Fruit fly (Drosophila melanogaster) whole organism, embryonic: ENCODE measurements around the gene CG14778.

ENCODE experiments used
- CG10321 ChIP-seq: fragments of 200-800 bp; sonication (Bioruptor generic); IDR thresholded peaks from 2 replicates; pipeline ENCODE4 v1.3.6; 2022; ENCODE audit warnings: missing biosample characterization, missing genetic modification characterization
- CG12942 ChIP-seq: fragments of 200-800 bp; sonication (Bioruptor generic); optimal IDR thresholded peaks from 3 replicates; lab custom pipeline; 2016; ENCODE audit warnings: missing biosample characterization, missing genetic modification characterization
- CG15011 ChIP-seq: fragments of 200-800 bp; sonication (Bioruptor generic); optimal IDR thresholded peaks from 3 replicates; lab custom pipeline; 2018; ENCODE audit warnings: missing biosample characterization, mild to moderate bottlenecking, missing genetic modification characterization
- CG30431 ChIP-seq: fragments of 200-800 bp; sonication (Bioruptor generic); optimal IDR thresholded peaks from 2 replicates; lab custom pipeline; 2017; ENCODE audit warnings: missing biosample characterization, missing genetic modification characterization
- Dad ChIP-seq: fragments of 200-800 bp; sonication (Bioruptor generic); optimal IDR thresholded peaks from 3 replicates; lab custom pipeline; 2016; ENCODE audit warnings: missing biosample characterization, missing genetic modification characterization
- Dbx ChIP-seq: fragments of 200-800 bp; sonication (Bioruptor generic); IDR thresholded peaks from 3 replicates; pipeline ENCODE4 v1.3.6; 2022; ENCODE audit warnings: missing biosample characterization, missing genetic modification characterization
- Eip74EF ChIP-seq, 2 experiments: fragments of 200-800 bp in 1 of 2; fragments of >200 bp in 1 of 2; sonication (Bioruptor generic) in 1 of 2; optimal IDR thresholded peaks; 2 replicates each; lab custom pipeline; 2017 to 2019; ENCODE audit warnings: missing biosample characterization in 2 of 2, missing genetic modification characterization in 2 of 2, mild to moderate bottlenecking in 1 of 2, moderate library complexity in 1 of 2
- chn ChIP-seq: fragments of 200-800 bp; sonication (Bioruptor generic); optimal IDR thresholded peaks from 2 replicates; lab custom pipeline; 2016; ENCODE audit warnings: missing biosample characterization, missing genetic modification characterization
- insv ChIP-seq, 2 experiments: fragments of 200-800 bp; sonication (Bioruptor generic); optimal IDR thresholded peaks; 3 replicates each; lab custom pipeline; 2016 to 2018; ENCODE audit warnings: missing biosample characterization in 2 of 2, missing genetic modification characterization in 2 of 2
- mld ChIP-seq: fragments of 200-800 bp; sonication (Bioruptor generic); IDR thresholded peaks from 3 replicates; pipeline ENCODE4 v1.3.6; 2022; ENCODE audit warnings: missing biosample characterization, missing genetic modification characterization; ENCODE audit not compliant: partially characterized antibody
- pnt ChIP-seq: fragments of 200-800 bp; sonication (Bioruptor generic); optimal IDR thresholded peaks from 3 replicates; lab custom pipeline; 2016; ENCODE audit warnings: missing biosample characterization, missing genetic modification characterization
- sens ChIP-seq: fragments of 200-800 bp; sonication (Bioruptor generic); peaks from one replicate; lab custom pipeline; 2016; ENCODE audit warnings: missing biosample characterization, missing genetic modification characterization
- stwl ChIP-seq: fragments of 200-800 bp; sonication (Bioruptor generic); optimal IDR thresholded peaks from 3 replicates; lab custom pipeline; 2018; ENCODE audit warnings: missing biosample characterization, mild to moderate bottlenecking, missing genetic modification characterization, moderate library complexity
- tna ChIP-seq: fragments of 200-800 bp; sonication (Bioruptor generic); IDR thresholded peaks from 2 replicates; pipeline ENCODE4 v1.3.6; 2022; ENCODE audit warnings: missing biosample characterization, missing genetic modification characterization; ENCODE audit not compliant: partially characterized antibody

DNA sequence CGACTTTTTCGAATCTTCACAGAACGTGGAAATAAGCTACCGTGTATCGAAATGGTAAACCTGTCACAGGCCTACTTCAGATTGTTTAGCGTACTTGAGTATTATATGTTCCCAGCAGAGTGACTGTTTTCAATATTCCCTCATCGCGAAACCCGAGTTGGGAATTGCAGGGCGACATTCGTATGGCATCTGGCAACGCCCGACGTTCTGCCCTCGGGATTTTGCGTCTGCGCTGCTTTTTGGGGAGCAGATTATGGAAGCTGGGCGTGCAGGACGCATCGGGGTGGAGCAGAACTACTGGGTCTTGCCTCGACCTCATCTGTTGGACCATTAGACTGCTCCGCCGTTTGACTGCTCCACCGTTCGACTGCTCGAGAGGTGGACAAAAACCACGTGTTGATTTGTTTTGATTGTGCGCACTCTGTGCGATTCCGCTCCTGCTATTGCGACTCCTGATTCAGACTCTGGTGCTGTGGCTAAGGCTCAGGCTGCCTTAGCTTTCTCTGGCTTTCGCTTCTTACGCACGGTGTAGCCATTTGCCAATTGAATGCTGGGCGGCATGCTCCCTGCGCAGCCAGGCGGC is 41.0 kb downstream of the CG14778 start:
- no peak for TF ChIP-seq CG15011 (GFP tag; lab: Kevin White, UChicago)
- no peak for TF ChIP-seq CG12942 (GFP tag; lab: Kevin White, UChicago)
- TF ChIP-seq chn (GFP tag; lab: Kevin White, UChicago), result no peak
- TF ChIP-seq stwl (tag; lab: Kevin White, UChicago), result no peak
- TF ChIP-seq pnt (GFP tag; lab: Kevin White, UChicago), result no peak
- no peak for TF ChIP-seq insv (GFP tag; optimal IDR thresholded peaks at IDR 0.05; lab: Kevin White, UChicago)
- TF ChIP-seq sens (GFP tag; lab: Kevin White, UChicago), result no peak
- TF ChIP-seq Dad (GFP tag; lab: Kevin White, UChicago), result no peak
- TF ChIP-seq CG30431 (GFP tag; lab: Kevin White, UChicago), result no peak
- no peak for TF ChIP-seq tna (GFP tag; lab: Robert Waterston, UW)
- TF ChIP-seq CG10321 (GFP tag; lab: Robert Waterston, UW), result no peak
- TF ChIP-seq mld, result no peak
- no peak for TF ChIP-seq Dbx (GFP tag; lab: Robert Waterston, UW)
- TF ChIP-seq Eip74EF (GFP tag; optimal IDR thresholded peaks at IDR 0.05; lab: Kevin White, UChicago), result no peak
